Worm (Caenorhabditis elegans) whole organism, L4 larva: Measurements from ENCODE around the gene F14E5.2.

Experiments
- arid-1 ChIP-seq: fragments of 200-800 bp; sonication (Bioruptor generic); conservative IDR thresholded peaks from 2 replicates; pipeline ENCODE4 v1.3.6; 2022; ENCODE audit warnings: missing genetic modification reagents, missing genetic modification characterization, missing compliant biosample characterization
- jun-1 ChIP-seq: fragments of 150-350 bp; optimal IDR thresholded peaks from 2 replicates; lab custom pipeline; 2014; ENCODE audit warnings: missing biosample characterization, missing genetic modification reagents, missing genetic modification characterization
- mdl-1 ChIP-seq, 2 experiments: fragments of 150-350 bp in 1 of 2; sonication (generic microtip) in 1 of 2; optimal IDR thresholded peaks; 2 replicates each; lab custom pipeline; 2014 to 2017; ENCODE audit warnings: missing biosample characterization in 2 of 2, missing genetic modification characterization in 2 of 2

- TF ChIP-seq jun-1 (tag; lab: Kevin White, UChicago) (no peak), arid-1 (GFP tag; lab: Robert Waterston, UW) (no peak), mdl-1 (tag; optimal IDR thresholded peaks at IDR 0.05; lab: Kevin White, UChicago) (no peak)
Measured at ce11 chrII:8450750-8451149, 22.1 kb upstream of the F14E5.2 start.
